Worm (Caenorhabditis elegans) whole organism, L1 larva: ENCODE results near the gene K02D3.2.

ENCODE experiments used
- egl-13 ChIP-seq: sonication (generic microtip); optimal IDR thresholded peaks from 2 replicates; lab custom pipeline; 2016; ENCODE audit warnings: missing genotype, missing genetic modification reagents, missing genetic modification characterization, missing compliant biosample characterization
- hpl-2 ChIP-seq: fragments of 150-350 bp; optimal IDR thresholded peaks from 2 replicates; lab custom pipeline; 2014; ENCODE audit warnings: missing biosample characterization, missing genetic modification reagents, missing genetic modification characterization
- lin-15B ChIP-seq: fragments of 150-350 bp; sonication (generic microtip); optimal IDR thresholded peaks from 3 replicates; lab custom pipeline; 2014; ENCODE audit warnings: missing biosample characterization, missing genetic modification characterization
- nhr-11 ChIP-seq: fragments of 150-350 bp; optimal IDR thresholded peaks from 2 replicates; lab custom pipeline; 2014; ENCODE audit warnings: missing biosample characterization, missing genetic modification characterization
- nhr-28 ChIP-seq: fragments of 150-350 bp; optimal IDR thresholded peaks from 2 replicates; lab custom pipeline; 2014; ENCODE audit warnings: missing biosample characterization, missing genetic modification characterization
- pqm-1 ChIP-seq: sonication (generic microtip); optimal IDR thresholded peaks from 3 replicates; lab custom pipeline; 2017; ENCODE audit warnings: missing biosample characterization, missing genetic modification characterization
- ztf-4 ChIP-seq: fragments of 150-350 bp; optimal IDR thresholded peaks from 2 replicates; lab custom pipeline; 2014; ENCODE audit warnings: missing biosample characterization, missing genetic modification characterization

- TF ChIP-seq nhr-11 (tag; lab: Kevin White, UChicago) (no peak), ztf-4 (tag; lab: Kevin White, UChicago) (no peak), nhr-28 (tag; lab: Kevin White, UChicago) (no peak), pqm-1 (tag; lab: Kevin White, UChicago) (no peak), lin-15B (tag; lab: Kevin White, UChicago) (no peak), hpl-2 (no peak), egl-13 (no peak)
These were observed 36.4 kb downstream of the K02D3.2 start for ce11 chrX:13675444-13675843.
